Worm (Caenorhabditis elegans): ENCODE results near the gene nhr-42.

ce11 chrV:7015872-7016271 lies 17.3 kb downstream of the nhr-42 start, which contains the start of gene C33G8.13:
- TF ChIP-seq ref-1 (GFP tag; conservative IDR thresholded peaks at IDR 0.05) (no peak), med-1 (GFP tag; optimal IDR thresholded peaks at IDR 0.05; ENCODE audit: insufficient read depth) (no peak), ztf-23 (GFP tag; IDR thresholded peaks at IDR 0.05) (no peak), flt-1 (GFP tag; IDR thresholded peaks at IDR 0.05) (no peak)

Measured in whole organism, midembryonic.